Worm (Caenorhabditis elegans) whole organism, early embryonic: ENCODE results near the gene C06E1.1.

Source experiments
- ama-1 ChIP-seq: fragments of 150-350 bp; optimal IDR thresholded peaks from 2 replicates; lab custom pipeline; 2014
- ceh-13 ChIP-seq: fragments of 200-800 bp; sonication (Bioruptor generic); optimal IDR thresholded peaks from 2 replicates; lab custom pipeline; 2018; ENCODE audit warnings: mild to moderate bottlenecking, missing genetic modification characterization, missing compliant biosample characterization
- pes-1 ChIP-seq: fragments of 200-800 bp; sonication (Bioruptor generic); IDR thresholded peaks from 2 replicates; pipeline ENCODE4 v1.3.6; 2022; ENCODE audit warnings: missing genetic modification reagents, missing genetic modification characterization, missing compliant biosample characterization
- sea-1 ChIP-seq: fragments of 200-800 bp; sonication (Bioruptor generic); conservative IDR thresholded peaks from 2 replicates; pipeline ENCODE4 v1.3.6; 2022; ENCODE audit warnings: missing genetic modification characterization, missing compliant biosample characterization

ce11 chrIII:8556836-8557385 lies 48.7 kb upstream of the C06E1.1 start, which contains the start of gene C02D5.2:
- no peak for TF ChIP-seq ama-1
- no peak for TF ChIP-seq sea-1 (GFP tag; lab: Robert Waterston, UW)
- TF ChIP-seq ceh-13 (GFP tag; lab: Kevin White, UChicago): no peak
- no peak for TF ChIP-seq pes-1 (GFP tag; lab: Robert Waterston, UW)
